Worm (Caenorhabditis elegans): ENCODE results near the gene idpc-7.

Gene idpc-7

ce11 chrV:9587619-9588018, 31.2 kb downstream of the idpc-7 start:
- TF ChIP-seq ceh-6 (GFP tag; optimal IDR thresholded peaks at IDR 0.05) = no peak
- TF ChIP-seq fax-1 (tag; optimal IDR thresholded peaks at IDR 0.05) = no peak
- no peak for TF ChIP-seq elt-4 (tag; optimal IDR thresholded peaks at IDR 0.05)
- TF ChIP-seq pag-3 (tag; optimal IDR thresholded peaks at IDR 0.05; ENCODE audit: borderline replicate concordance) = no peak
- TF ChIP-seq unc-42 (tag; optimal IDR thresholded peaks at IDR 0.05) = no peak
- TF ChIP-seq lim-6 (tag; optimal IDR thresholded peaks at IDR 0.05) = no peak
- no peak for TF ChIP-seq pqm-1 (tag; optimal IDR thresholded peaks at IDR 0.05)
- TF ChIP-seq ceh-18 (tag; optimal IDR thresholded peaks at IDR 0.05) = no peak
- TF ChIP-seq K09A11.1 (tag; optimal IDR thresholded peaks at IDR 0.05; ENCODE audit: insufficient read depth) = no peak
- TF ChIP-seq ztf-16 (tag; optimal IDR thresholded peaks at IDR 0.05) = no peak
- TF ChIP-seq F13H6.1 (tag; optimal IDR thresholded peaks at IDR 0.05) = no peak
- TF ChIP-seq hlh-6 (tag; optimal IDR thresholded peaks at IDR 0.05) = no peak

- TF ChIP-seq eyg-1 (tag; optimal IDR thresholded peaks at IDR 0.05) (no peak), ztf-16 (tag; optimal IDR thresholded peaks at IDR 0.05) (no peak), zip-5 (tag; optimal IDR thresholded peaks at IDR 0.05) (no peak), elt-4 (tag; optimal IDR thresholded peaks at IDR 0.05) (no peak), fax-1 (tag; optimal IDR thresholded peaks at IDR 0.05) (no peak), sox-4 (tag; optimal IDR thresholded peaks at IDR 0.05) (no peak), elt-2 (tag; optimal IDR thresholded peaks at IDR 0.05) (no peak), sdc-2 (tag; optimal IDR thresholded peaks at IDR 0.05) (no peak)
These were observed 34.6 kb downstream of the idpc-7 start for ce11 chrV:9584263-9584662.

ce11 chrV:9583323-9583644, 35.5 kb downstream of the idpc-7 start, which contains the start of gene K09G1.1:
Gene K09G1.1, plus strand, starts transcription at chrV:9583545.
- no peak for TF ChIP-seq zip-5 (tag; optimal IDR thresholded peaks at IDR 0.05)
- TF ChIP-seq sdc-2 (tag; optimal IDR thresholded peaks at IDR 0.05) = no peak
- TF ChIP-seq npax-4 (tag; optimal IDR thresholded peaks at IDR 0.05) = no peak
- no peak for TF ChIP-seq ceh-19 (GFP tag; optimal IDR thresholded peaks at IDR 0.05)

- TF ChIP-seq lim-6 (tag; optimal IDR thresholded peaks at IDR 0.05) = no peak
- TF ChIP-seq unc-55 (GFP tag; optimal IDR thresholded peaks at IDR 0.05) = no peak
- TF ChIP-seq ref-2 (tag; optimal IDR thresholded peaks at IDR 0.05) = peak; percentile 11
- TF ChIP-seq gmeb-2 (tag; optimal IDR thresholded peaks at IDR 0.05) = peak; percentile 12
- TF ChIP-seq ceh-22 (tag; optimal IDR thresholded peaks at IDR 0.05) = no peak
- peak; percentile 14 for TF ChIP-seq syd-9 (tag; optimal IDR thresholded peaks at IDR 0.05)
- TF ChIP-seq tbx-2 (tag; optimal IDR thresholded peaks at IDR 0.05) = peak; percentile 46
- no peak; the same call in 1 of the 2 replicates for TF ChIP-seq sox-2 (GFP tag; IDR thresholded peaks at IDR 0.05)
- TF ChIP-seq ceh-45 (GFP tag; IDR thresholded peaks at IDR 0.05) = no peak
- peak; percentile 79 for TF ChIP-seq elt-2 (tag; optimal IDR thresholded peaks at IDR 0.05)
- peak; percentile 43 for TF ChIP-seq C38D4.7 (GFP tag; optimal IDR thresholded peaks at IDR 0.05)
- TF ChIP-seq ceh-2 (tag; optimal IDR thresholded peaks at IDR 0.05) = peak; percentile 57
- peak; percentile 75 for TF ChIP-seq K09A11.1 (tag; optimal IDR thresholded peaks at IDR 0.05; ENCODE audit: insufficient read depth)
- TF ChIP-seq sox-4 (tag; optimal IDR thresholded peaks at IDR 0.05) = peak; percentile 60
- peak; percentile 61 for TF ChIP-seq odd-2 (tag; optimal IDR thresholded peaks at IDR 0.05)
- no peak for TF ChIP-seq unc-42 (tag; optimal IDR thresholded peaks at IDR 0.05)
- no peak for TF ChIP-seq unc-3 (GFP tag; conservative IDR thresholded peaks at IDR 0.05)
- TF ChIP-seq unc-3 (tag; optimal IDR thresholded peaks at IDR 0.05) = no peak
- TF ChIP-seq fkh-6 (tag; optimal IDR thresholded peaks at IDR 0.05) = peak; percentile 13
- TF ChIP-seq T23F11.4 (GFP tag; optimal IDR thresholded peaks at IDR 0.05) = peak; percentile 42
- TF ChIP-seq hlh-30 (tag; optimal IDR thresholded peaks at IDR 0.05; ENCODE audit: insufficient read depth) = no peak
- peak; percentile 53 for TF ChIP-seq zip-5 (tag; optimal IDR thresholded peaks at IDR 0.05)
- peak; percentile 28 for TF ChIP-seq ahr-1 (tag; optimal IDR thresholded peaks at IDR 0.05)
- TF ChIP-seq nhr-232 (tag; optimal IDR thresholded peaks at IDR 0.05) = no peak
- no peak for TF ChIP-seq ama-1 (optimal IDR thresholded peaks at IDR 0.05)
- TF ChIP-seq ceh-19 (GFP tag; optimal IDR thresholded peaks at IDR 0.05) = peak; percentile 55
- no peak for TF ChIP-seq nhr-11 (tag; optimal IDR thresholded peaks at IDR 0.05)
- TF ChIP-seq pqm-1 (tag; optimal IDR thresholded peaks at IDR 0.05) = no peak
- TF ChIP-seq sdc-2 (tag; optimal IDR thresholded peaks at IDR 0.05) = no peak
- TF ChIP-seq ceh-31 (tag; optimal IDR thresholded peaks at IDR 0.05) = peak; percentile 51
- TF ChIP-seq che-1 (tag; optimal IDR thresholded peaks at IDR 0.05) = peak; percentile 44
- TF ChIP-seq lin-11 (tag; optimal IDR thresholded peaks at IDR 0.05) = peak; percentile 32
- TF ChIP-seq elt-4 (tag; optimal IDR thresholded peaks at IDR 0.05) = no peak
- peak; percentile 46 for TF ChIP-seq ttx-3 (tag; optimal IDR thresholded peaks at IDR 0.05)
- TF ChIP-seq pha-2 (tag; optimal IDR thresholded peaks at IDR 0.05) = peak; percentile 61
These were observed 36.1 kb downstream of the idpc-7 start, which contains the start of gene rtfo-1 for ce11 chrV:9582594-9583322. Gene rtfo-1, minus strand, starts transcription at chrV:9582644.
